Fruit fly (Drosophila melanogaster): ENCODE data around the gene CG10584.

Gene CG10584

dm6 chr3L:21031093-21031930, at the start of gene CG10584, which contains the start of gene Polr3E (continued):
- peak; percentile 96 for TF ChIP-seq CG6276 (GFP tag; optimal IDR thresholded peaks at IDR 0.05)
- TF ChIP-seq CG32006 (GFP tag; optimal IDR thresholded peaks at IDR 0.05): peak; percentile 98
- TF ChIP-seq ss (GFP tag; optimal IDR thresholded peaks at IDR 0.05): peak; percentile 91 to 95
- peak; percentile 84 for TF ChIP-seq Eip93F (GFP tag; optimal IDR thresholded peaks at IDR 0.05)
- peak; percentile 89 for TF ChIP-seq spab (GFP tag; optimal IDR thresholded peaks at IDR 0.05)
- TF ChIP-seq Hr4 (GFP tag; optimal IDR thresholded peaks at IDR 0.05): peak; percentile 89
- TF ChIP-seq CG31627 (GFP tag; optimal IDR thresholded peaks at IDR 0.05): peak; percentile 74
- TF ChIP-seq CG6808 (GFP tag; optimal IDR thresholded peaks at IDR 0.05): peak; percentile 92
- TF ChIP-seq net (GFP tag; optimal IDR thresholded peaks at IDR 0.05): peak; percentile 89
- peak; percentile 92 for TF ChIP-seq achi (GFP tag; optimal IDR thresholded peaks at IDR 0.05)

- TF ChIP-seq Hr39 (GFP tag; optimal IDR thresholded peaks at IDR 0.05) (peak; percentile 33), pdm3 (GFP tag; optimal IDR thresholded peaks at IDR 0.05) (peak; percentile 78), net (GFP tag; optimal IDR thresholded peaks at IDR 0.05) (peak; percentile 75), CG34406 (GFP tag; optimal IDR thresholded peaks at IDR 0.05) (peak; percentile 68), eg (GFP tag; IDR thresholded peaks at IDR 0.05) (peak; percentile 59; the same call in 2 of the 3 replicates), Sox14 (GFP tag; optimal IDR thresholded peaks at IDR 0.05) (peak; percentile 47), esn (GFP tag; optimal IDR thresholded peaks at IDR 0.05) (peak; percentile 46), lz (GFP tag; optimal IDR thresholded peaks at IDR 0.05) (peak; percentile 23), acj6 (GFP tag; optimal IDR thresholded peaks at IDR 0.05) (peak; percentile 55), CG6792 (GFP tag; optimal IDR thresholded peaks at IDR 0.05) (peak; percentile 63), topi (GFP tag; optimal IDR thresholded peaks at IDR 0.05) (peak; percentile 37), dac (GFP tag; optimal IDR thresholded peaks at IDR 0.05) (no peak), fkh (GFP tag; optimal IDR thresholded peaks at IDR 0.05) (no peak), CG6163 (GFP tag; IDR thresholded peaks at IDR 0.05) (0 out of 3 replicates have a peak, but pooled peaks have one; percentile 52), Lpt (GFP tag; optimal IDR thresholded peaks at IDR 0.05) (peak; percentile 71), CG8119 (GFP tag; IDR thresholded peaks at IDR 0.05) (peak; percentile 74), achi (GFP tag; optimal IDR thresholded peaks at IDR 0.05) (peak; percentile 75), CG10669 (GFP tag; optimal IDR thresholded peaks at IDR 0.05) (no peak), Eip75B (GFP tag; optimal IDR thresholded peaks at IDR 0.05) (no peak), cyc (GFP tag; optimal IDR thresholded peaks at IDR 0.05) (peak; percentile 2), Sox15 (GFP tag; optimal IDR thresholded peaks at IDR 0.05) (peak; percentile 60), CG3032 (tag; optimal IDR thresholded peaks at IDR 0.05) (peak; percentile 37), CG7368 (GFP tag; optimal IDR thresholded peaks at IDR 0.05) (peak; percentile 62), Eip78C (GFP tag) (peak; percentile 93), Eip93F (GFP tag; optimal IDR thresholded peaks at IDR 0.05) (no peak), Blimp-1 (GFP tag; optimal IDR thresholded peaks at IDR 0.05) (peak; percentile 57), fd59A (GFP tag; optimal IDR thresholded peaks at IDR 0.05) (peak; percentile 22), CG8632 (GFP tag; optimal IDR thresholded peaks at IDR 0.05) (peak; percentile 65), CG31627 (GFP tag; optimal IDR thresholded peaks at IDR 0.05) (peak; percentile 18), CG11902 (GFP tag; optimal IDR thresholded peaks at IDR 0.05) (peak; percentile 56), CG11762 (GFP tag; optimal IDR thresholded peaks at IDR 0.05; ENCODE audit: insufficient read depth) (peak; percentile 68), Hr4 (GFP tag; optimal IDR thresholded peaks at IDR 0.05) (peak; percentile 88), Smox (GFP tag; optimal IDR thresholded peaks at IDR 0.05) (peak; percentile 15), vri (GFP tag; optimal IDR thresholded peaks at IDR 0.05) (no peak), CG1621 (tag; optimal IDR thresholded peaks at IDR 0.05) (no peak), CG3919 (GFP tag; optimal IDR thresholded peaks at IDR 0.05) (peak; percentile 80), Ets21C (GFP tag; optimal IDR thresholded peaks at IDR 0.05) (no peak), CG4318 (GFP tag; optimal IDR thresholded peaks at IDR 0.05) (no peak), CG15336 (GFP tag; IDR thresholded peaks at IDR 0.05) (peak; percentile 74), svp (GFP tag) (peak; percentile 72), CG11294 (GFP tag; IDR thresholded peaks at IDR 0.05) (peak; percentile 37; the same call in 1 of the 2 replicates)
These were observed 49.3 kb upstream of the CG10584 start for dm6 chr3L:21080430-21080829.
